Fruit fly (Drosophila melanogaster) whole organism, pupa: ENCODE measurements around the gene CG5001.

Experiments used
- CG14655 ChIP-seq: fragments of 200-800 bp; sonication (Bioruptor generic); optimal IDR thresholded peaks from 3 replicates; lab custom pipeline; 2017; ENCODE audit warnings: mild to moderate bottlenecking, missing biosample characterization, missing genetic modification reagents, missing genetic modification characterization
- CG32121 ChIP-seq: fragments of 200-800 bp; sonication (Bioruptor generic); IDR thresholded peaks from 2 replicates; pipeline ENCODE4 v1.3.6; 2022; ENCODE audit warnings: missing biosample characterization, missing genetic modification characterization
- CG34367 ChIP-seq: fragments of 200-800 bp; sonication (Bioruptor generic); optimal IDR thresholded peaks from 2 replicates; lab custom pipeline; 2018; ENCODE audit warnings: missing biosample characterization, mild to moderate bottlenecking, missing genetic modification characterization
- Ets98B ChIP-seq: fragments of 200-800 bp; sonication (Bioruptor generic); IDR thresholded peaks from 2 replicates; pipeline ENCODE4 v1.3.6; 2022; ENCODE audit warnings: missing biosample characterization, missing genetic modification characterization

dm6 chr2L:1207432-1207831, 21.9 kb downstream of the CG5001 start:
- TF ChIP-seq CG14655 (GFP tag; lab: Kevin White, UChicago), result no peak
- no peak for TF ChIP-seq CG32121 (GFP tag; lab: Robert Waterston, UW)
- 0 out of 2 replicates have a peak, but pooled peaks have one; percentile 19 for TF ChIP-seq Ets98B (GFP tag; lab: Robert Waterston, UW)
- TF ChIP-seq CG34367 (tag; lab: Kevin White, UChicago), result no peak
